Fruit fly (Drosophila melanogaster): Measurements from ENCODE around the gene Vps13B.

The Vps13B gene

DNA sequence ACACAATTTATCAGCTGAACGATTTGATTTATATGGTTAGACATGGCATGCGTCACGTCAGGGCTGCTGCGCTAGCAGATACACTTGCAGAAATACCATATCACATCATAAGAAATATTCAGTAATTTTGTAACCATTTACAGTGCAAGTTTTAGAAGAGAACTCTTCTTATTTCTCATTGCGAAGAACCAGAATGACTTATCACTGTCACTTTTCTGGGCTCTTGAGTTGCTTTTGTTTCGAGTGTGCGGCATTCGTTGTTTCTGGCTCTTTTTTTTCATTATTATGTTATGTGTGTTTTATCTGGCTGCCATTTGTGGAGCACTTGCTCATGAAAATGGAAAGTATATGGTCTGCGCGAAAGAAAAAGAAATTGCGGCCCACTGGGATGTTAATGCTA, 46.2 kb downstream of the Vps13B start (continued):
- TF ChIP-seq wor (GFP tag; IDR thresholded peaks at IDR 0.05) (no peak), CG8388 (GFP tag; optimal IDR thresholded peaks at IDR 0.05) (no peak), CG1024 (GFP tag; IDR thresholded peaks at IDR 0.05) (no peak), repo (GFP tag; optimal IDR thresholded peaks at IDR 0.05) (no peak), usp (GFP tag; optimal IDR thresholded peaks at IDR 0.05) (no peak), Fer3 (tag; optimal IDR thresholded peaks at IDR 0.05) (no peak), HLH3B (GFP tag; IDR thresholded peaks at IDR 0.05) (peak; percentile 32; the same call in 1 of the 2 replicates), Meics (GFP tag; optimal IDR thresholded peaks at IDR 0.05) (no peak), CG3407 (GFP tag; optimal IDR thresholded peaks at IDR 0.05) (no peak), CG7963 (GFP tag; IDR thresholded peaks at IDR 0.05; ENCODE audit: partially characterized antibody) (no peak), tap (tag; optimal IDR thresholded peaks at IDR 0.05) (no peak), ERR (GFP tag; optimal IDR thresholded peaks at IDR 0.05) (no peak), fd96Cb (tag; optimal IDR thresholded peaks at IDR 0.05) (no peak), CG4730 (GFP tag; IDR thresholded peaks at IDR 0.05) (no peak), Rx (GFP tag; IDR thresholded peaks at IDR 0.05) (no peak), CG18619 (GFP tag; optimal IDR thresholded peaks at IDR 0.05) (no peak), br (optimal IDR thresholded peaks at IDR 0.05) (no peak), CG18764 (GFP tag; optimal IDR thresholded peaks at IDR 0.05) (no peak), Deaf1 (tag; optimal IDR thresholded peaks at IDR 0.05) (no peak), CG6791 (GFP tag; IDR thresholded peaks at IDR 0.05; ENCODE audit: partially characterized antibody) (no peak), CG7987 (GFP tag; optimal IDR thresholded peaks at IDR 0.05) (no peak), CG17568 (GFP tag; optimal IDR thresholded peaks at IDR 0.05) (no peak), eve (GFP tag; optimal IDR thresholded peaks at IDR 0.05) (no peak), CG12769 (tag; optimal IDR thresholded peaks at IDR 0.05) (no peak), CG5245 (GFP tag; optimal IDR thresholded peaks at IDR 0.05) (no peak), Side (GFP tag; optimal IDR thresholded peaks at IDR 0.05) (no peak), nerfin-1 (tag; optimal IDR thresholded peaks at IDR 0.05) (no peak), chif (GFP tag; optimal IDR thresholded peaks at IDR 0.05) (no peak), CG15479 (GFP tag; optimal IDR thresholded peaks at IDR 0.05) (no peak), CG8478 (optimal IDR thresholded peaks at IDR 0.05) (no peak), CG9932 (GFP tag; IDR thresholded peaks at IDR 0.05) (no peak), z (GFP tag; IDR thresholded peaks at IDR 0.05) (no peak), Nf-YB (GFP tag; optimal IDR thresholded peaks at IDR 0.05) (no peak), ci (GFP tag; IDR thresholded peaks at IDR 0.05) (peak; percentile 51; the same call in 1 of the 3 replicates), kni (GFP tag; optimal IDR thresholded peaks at IDR 0.05) (no peak), Tbp (GFP tag; optimal IDR thresholded peaks at IDR 0.05) (no peak), CG12299 (tag; optimal IDR thresholded peaks at IDR 0.05) (no peak), Sox102F (GFP tag; optimal IDR thresholded peaks at IDR 0.05) (peak; percentile 41), CG17328 (GFP tag; IDR thresholded peaks at IDR 0.05) (no peak), CG2202 (tag; optimal IDR thresholded peaks at IDR 0.05) (no peak), Asciz (GFP tag; optimal IDR thresholded peaks at IDR 0.05) (no peak), CG13624 (GFP tag; optimal IDR thresholded peaks at IDR 0.05) (no peak), Hsf (GFP tag; optimal IDR thresholded peaks at IDR 0.05) (no peak), CG7786 (GFP tag; optimal IDR thresholded peaks at IDR 0.05) (no peak), gcm2 (GFP tag; optimal IDR thresholded peaks at IDR 0.05) (no peak), cwo (GFP tag; optimal IDR thresholded peaks at IDR 0.05) (no peak), exex (tag; optimal IDR thresholded peaks at IDR 0.05) (no peak), CG13123 (GFP tag; optimal IDR thresholded peaks at IDR 0.05) (no peak), HLHmδ (GFP tag; optimal IDR thresholded peaks at IDR 0.05) (no peak), CG1603 (tag; optimal IDR thresholded peaks at IDR 0.05) (peak; percentile 0), CG4360 (GFP tag; IDR thresholded peaks at IDR 0.05) (no peak), zfh2 (GFP tag; optimal IDR thresholded peaks at IDR 0.05) (no peak), CG9817 (tag; optimal IDR thresholded peaks at IDR 0.05) (no peak)

Data from whole organism, embryonic.